Fruit fly (Drosophila melanogaster): ENCODE data around the gene Tengl2.

Gene Tengl2

dm6 chr2L:2193357-2193780, 45.8 kb downstream of the Tengl2 start (continued):
- TF ChIP-seq topi (GFP tag; optimal IDR thresholded peaks at IDR 0.05) (peak; percentile 59), eg (GFP tag; IDR thresholded peaks at IDR 0.05) (no peak), dsx (GFP tag; optimal IDR thresholded peaks at IDR 0.05; ENCODE audit: poor library complexity, severe bottlenecking) (peak; percentile 58), spab (GFP tag; optimal IDR thresholded peaks at IDR 0.05) (peak; percentile 25), CG9139 (GFP tag; optimal IDR thresholded peaks at IDR 0.05) (peak; percentile 74), Sox14 (GFP tag; optimal IDR thresholded peaks at IDR 0.05) (peak; percentile 79), fkh (GFP tag; optimal IDR thresholded peaks at IDR 0.05) (peak; percentile 53), CG10631 (GFP tag; optimal IDR thresholded peaks at IDR 0.05) (no peak), CG10669 (GFP tag; optimal IDR thresholded peaks at IDR 0.05) (peak; percentile 2), Ets21C (GFP tag; optimal IDR thresholded peaks at IDR 0.05) (peak; percentile 20), CG6854 (GFP tag; optimal IDR thresholded peaks at IDR 0.05) (peak; percentile 77), CG3919 (GFP tag; optimal IDR thresholded peaks at IDR 0.05) (peak; percentile 54), Sox15 (GFP tag; optimal IDR thresholded peaks at IDR 0.05) (no peak), CG8632 (GFP tag; optimal IDR thresholded peaks at IDR 0.05) (no peak), Hr4 (GFP tag; optimal IDR thresholded peaks at IDR 0.05) (no peak), vri (GFP tag; optimal IDR thresholded peaks at IDR 0.05) (peak; percentile 64), CG7368 (GFP tag; optimal IDR thresholded peaks at IDR 0.05) (peak; percentile 56), OdsH (GFP tag; optimal IDR thresholded peaks at IDR 0.05) (no peak), CG6163 (GFP tag; IDR thresholded peaks at IDR 0.05) (no peak), fd59A (GFP tag; optimal IDR thresholded peaks at IDR 0.05) (peak; percentile 2), CG6792 (GFP tag; optimal IDR thresholded peaks at IDR 0.05) (peak; percentile 12), CG15336 (GFP tag; IDR thresholded peaks at IDR 0.05) (no peak), Met (GFP tag; optimal IDR thresholded peaks at IDR 0.05) (peak; percentile 61), net (GFP tag; optimal IDR thresholded peaks at IDR 0.05) (peak; percentile 68), Hr38 (GFP tag; optimal IDR thresholded peaks at IDR 0.05) (no peak), dac (GFP tag; optimal IDR thresholded peaks at IDR 0.05) (no peak), CG32006 (GFP tag; optimal IDR thresholded peaks at IDR 0.05) (peak; percentile 56), fd85E (GFP tag; optimal IDR thresholded peaks at IDR 0.05) (no peak)

dm6 chr2L:2192123-2192601, 47.0 kb downstream of the Tengl2 start, which contains the start of gene CG10874:
Gene CG10874 (minus strand): TSS chr2L:2192386.
- no peak for TF ChIP-seq CG32006 (GFP tag; optimal IDR thresholded peaks at IDR 0.05)
- peak; percentile 75 for TF ChIP-seq Sox14 (GFP tag; optimal IDR thresholded peaks at IDR 0.05)
- peak; percentile 1 for TF ChIP-seq CG1621 (tag; optimal IDR thresholded peaks at IDR 0.05)

- TF ChIP-seq CG8119 (GFP tag; IDR thresholded peaks at IDR 0.05), result no peak
- no peak for TF ChIP-seq Eip78C (GFP tag)
- TF ChIP-seq Gug (GFP tag; IDR thresholded peaks at IDR 0.05), result no peak
- TF ChIP-seq Hr38 (GFP tag; optimal IDR thresholded peaks at IDR 0.05), result no peak
- no peak for TF ChIP-seq CG4318 (GFP tag; optimal IDR thresholded peaks at IDR 0.05)
- TF ChIP-seq Eip75B (GFP tag; optimal IDR thresholded peaks at IDR 0.05), result no peak
- no peak for TF ChIP-seq CG8319 (GFP tag; optimal IDR thresholded peaks at IDR 0.05)
- TF ChIP-seq CG6808 (GFP tag; optimal IDR thresholded peaks at IDR 0.05), result no peak
- TF ChIP-seq Ets21C (GFP tag; optimal IDR thresholded peaks at IDR 0.05), result no peak
- no peak for TF ChIP-seq Sox14 (GFP tag; optimal IDR thresholded peaks at IDR 0.05)
- no peak for TF ChIP-seq Hr39 (GFP tag; optimal IDR thresholded peaks at IDR 0.05)
- TF ChIP-seq CG10631 (GFP tag; optimal IDR thresholded peaks at IDR 0.05), result no peak
- no peak for TF ChIP-seq eg (GFP tag; IDR thresholded peaks at IDR 0.05)
- no peak for TF ChIP-seq Eip93F (GFP tag; optimal IDR thresholded peaks at IDR 0.05)
Measured at dm6 chr2L:2191404-2191803, 47.8 kb downstream of the Tengl2 start.

All from whole organism, prepupa.